Worm (Caenorhabditis elegans) whole organism, late embryonic: Measurements from ENCODE around the gene lbp-1.

Source experiments
- C08G9.2 ChIP-seq: sonication (generic microtip); optimal IDR thresholded peaks from 2 replicates; lab custom pipeline; 2016; ENCODE audit warnings: mild to moderate bottlenecking, missing genetic modification characterization, moderate library complexity, missing compliant biosample characterization
- ama-1 ChIP-seq: fragments of 150-350 bp; optimal IDR thresholded peaks from 2 replicates; lab custom pipeline; 2014
- ceh-24 ChIP-seq: sonication (generic microtip); optimal IDR thresholded peaks from 2 replicates; lab custom pipeline; 2016; ENCODE audit warnings: mild to moderate bottlenecking, missing genetic modification characterization, missing compliant biosample characterization
- mec-3 ChIP-seq: sonication (generic microtip); optimal IDR thresholded peaks from 2 replicates; lab custom pipeline; 2016; ENCODE audit warnings: borderline replicate concordance, missing genetic modification characterization, missing compliant biosample characterization
- nhr-11 ChIP-seq: fragments of 150-350 bp; optimal IDR thresholded peaks from 2 replicates; lab custom pipeline; 2014; ENCODE audit warnings: missing biosample characterization, missing genetic modification characterization
- ttx-3 ChIP-seq: sonication (generic microtip); optimal IDR thresholded peaks from 2 replicates; lab custom pipeline; 2016; ENCODE audit warnings: missing genetic modification reagents, missing genetic modification characterization, missing compliant biosample characterization

DNA sequence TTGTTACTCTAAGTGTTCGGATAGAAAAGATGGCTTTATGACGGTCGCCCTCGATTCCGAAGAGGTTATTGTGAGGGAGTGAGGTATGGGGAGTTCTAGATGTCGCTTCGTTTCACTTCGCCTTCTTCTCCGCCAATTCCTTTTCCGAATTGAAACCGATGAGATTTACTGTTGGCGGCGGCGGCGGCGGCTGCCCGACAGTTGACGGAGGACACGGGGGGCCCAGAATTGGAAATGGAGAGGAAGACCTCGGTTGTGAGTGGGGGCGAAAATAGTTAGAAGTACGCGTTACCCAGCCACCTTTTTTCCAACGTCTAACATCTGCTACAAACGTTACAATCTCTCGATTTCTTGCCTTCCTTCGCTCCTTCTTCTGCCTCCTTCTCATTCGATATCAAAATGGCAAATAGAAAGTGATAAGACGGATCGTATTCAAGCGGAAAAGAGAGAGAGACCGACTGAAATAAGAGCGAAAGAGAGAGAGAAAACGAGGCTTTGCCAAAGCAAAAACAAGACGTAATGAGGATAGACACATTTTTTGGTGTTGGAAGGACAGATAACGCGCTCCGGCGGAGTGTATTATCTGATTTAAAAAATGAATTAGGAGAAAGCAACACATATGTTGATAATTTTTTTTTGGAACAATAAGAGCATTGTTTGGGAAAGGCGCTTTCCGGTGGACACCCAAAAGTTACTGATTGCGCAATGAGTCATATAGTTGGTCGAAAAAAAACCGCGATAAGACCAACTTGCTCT lies 40.7 kb upstream of the lbp-1 start:
- TF ChIP-seq ceh-24: no peak
- no peak for TF ChIP-seq ama-1 (lab: Kevin White, UChicago)
- no peak for TF ChIP-seq ttx-3 (tag; lab: Kevin White, UChicago)
- no peak for TF ChIP-seq C08G9.2 (tag; lab: Kevin White, UChicago)
- TF ChIP-seq nhr-11: no peak
- TF ChIP-seq mec-3: no peak
